ENCODE assay signal across 3 fruit fly cellular contexts in genomic region chrX:1949598-1949997, dm6.
TF ChIP-seq lines count a peak whose summit lies in the region.

No protein-coding gene starts in this region.

- no peak for TF ChIP-seq CTCF in whole organism, embryonic (GFP tag; optimal IDR thresholded peaks at IDR 0.05; lab: Kevin White, UChicago)

TF ChIP-seq in whole organism, 6 proteins besides CTCF, POLR2A, EP300 and RAD21:
- TF ChIP-seq EcR (GFP tag; optimal IDR thresholded peaks at IDR 0.05; lab: Kevin White, UChicago), result peak; percentile 5 to 27
- TF ChIP-seq psq (optimal IDR thresholded peaks at IDR 0.05; lab: Kevin White, UChicago), result no peak
TF ChIP-seq in whole organism: peak in this region for 1.

TF ChIP-seq in whole organism, embryonic, 481 proteins besides CTCF, POLR2A, EP300 and RAD21:
- TF ChIP-seq CG6854 (GFP tag; optimal IDR thresholded peaks at IDR 0.05; lab: Kevin White, UChicago) (no peak), CG4328 (GFP tag; optimal IDR thresholded peaks at IDR 0.05; lab: Kevin White, UChicago) (no peak), Adf1 (GFP tag; IDR thresholded peaks at IDR 0.05; lab: Robert Waterston, UW) (peak; percentile 11; the same call in 1 of the 2 replicates), Dad (GFP tag; optimal IDR thresholded peaks at IDR 0.05; lab: Kevin White, UChicago) (no peak), luna (GFP tag; optimal IDR thresholded peaks at IDR 0.05; lab: Kevin White, UChicago) (no peak), Med (GFP tag; lab: Kevin White, UChicago) (peak; percentile 47), gce (GFP tag; IDR thresholded peaks at IDR 0.05; lab: Robert Waterston, UW) (no peak), CG14710 (tag; optimal IDR thresholded peaks at IDR 0.05; lab: Kevin White, UChicago) (no peak), schlank (tag; optimal IDR thresholded peaks at IDR 0.05; lab: Kevin White, UChicago) (no peak), ham (GFP tag; IDR thresholded peaks at IDR 0.05; lab: Robert Waterston, UW) (no peak), Poxn (GFP tag; IDR thresholded peaks at IDR 0.05; lab: Robert Waterston, UW) (no peak), E2f2 (GFP tag; IDR thresholded peaks at IDR 0.05; lab: Robert Waterston, UW) (no peak), CG1602 (GFP tag; optimal IDR thresholded peaks at IDR 0.05; lab: Kevin White, UChicago) (no peak), CG7745 (tag; optimal IDR thresholded peaks at IDR 0.05; lab: Kevin White, UChicago) (no peak), CG32772 (GFP tag; IDR thresholded peaks at IDR 0.05; lab: Robert Waterston, UW) (0 out of 2 replicates have a peak, but pooled peaks have one; percentile 10), oc (tag; optimal IDR thresholded peaks at IDR 0.05; lab: Kevin White, UChicago) (no peak), CG7928 (GFP tag; optimal IDR thresholded peaks at IDR 0.05; lab: Kevin White, UChicago) (no peak), psq (GFP tag; optimal IDR thresholded peaks at IDR 0.05; lab: Kevin White, UChicago) (no peak), Ets65A (GFP tag; lab: Kevin White, UChicago) (peak; percentile 69), CG3847 (GFP tag; IDR thresholded peaks at IDR 0.05; lab: Robert Waterston, UW) (no peak), CG9437 (GFP tag; optimal IDR thresholded peaks at IDR 0.05; lab: Kevin White, UChicago) (no peak), corto (GFP tag; optimal IDR thresholded peaks at IDR 0.05; lab: Kevin White, UChicago) (no peak), H2.0 (GFP tag; IDR thresholded peaks at IDR 0.05; lab: Robert Waterston, UW) (no peak), Eip74EF (GFP tag; optimal IDR thresholded peaks at IDR 0.05; lab: Kevin White, UChicago) (no peak), CG18011 (GFP tag; optimal IDR thresholded peaks at IDR 0.05; lab: Kevin White, UChicago) (no peak), ranshi (GFP tag; IDR thresholded peaks at IDR 0.05; lab: Robert Waterston, UW) (no peak), sr (GFP tag; IDR thresholded peaks at IDR 0.05; lab: Robert Waterston, UW) (peak; percentile 69), onecut (GFP tag; IDR thresholded peaks at IDR 0.05; lab: Robert Waterston, UW) (no peak), MESR4 (GFP tag; optimal IDR thresholded peaks at IDR 0.05; lab: Kevin White, UChicago) (no peak), phol (tag; optimal IDR thresholded peaks at IDR 0.05; lab: Kevin White, UChicago) (no peak), CG1647 (GFP tag; optimal IDR thresholded peaks at IDR 0.05; lab: Kevin White, UChicago) (no peak)

TF ChIP-seq in whole organism, prepupa, 60 proteins besides CTCF, POLR2A, EP300 and RAD21:
- TF ChIP-seq CG16779 (tag; optimal IDR thresholded peaks at IDR 0.05; lab: Kevin White, UChicago) (no peak), svp (GFP tag; lab: Kevin White, UChicago) (peak; percentile 75), CG4318 (GFP tag; optimal IDR thresholded peaks at IDR 0.05; lab: Kevin White, UChicago) (no peak), CG10669 (GFP tag; optimal IDR thresholded peaks at IDR 0.05; lab: Kevin White, UChicago) (no peak), CG6163 (GFP tag; IDR thresholded peaks at IDR 0.05; lab: Robert Waterston, UW) (no peak), CG6792 (GFP tag; optimal IDR thresholded peaks at IDR 0.05; lab: Kevin White, UChicago) (no peak)
